Fruit fly (Drosophila melanogaster): Measurements from ENCODE around the gene Gyc32E.

Gyc32E gene

dm6 chr2L:11171615-11172356 is 22.9 kb upstream of the Gyc32E start, which contains the start of gene Vm32E:
TSS of gene Vm32E (minus strand) at chr2L:11171665.
- TF ChIP-seq eg (GFP tag; IDR thresholded peaks at IDR 0.05) (no peak), Eip78C (GFP tag) (peak; percentile 34), CG6276 (GFP tag; optimal IDR thresholded peaks at IDR 0.05) (peak; percentile 7)

dm6 chr2L:11170549-11170948 is 21.6 kb upstream of the Gyc32E start:
- TF ChIP-seq eg (GFP tag; IDR thresholded peaks at IDR 0.05) (0 out of 3 replicates have a peak, but pooled peaks have one; percentile 18), dac (GFP tag; optimal IDR thresholded peaks at IDR 0.05) (no peak), CG32006 (GFP tag; optimal IDR thresholded peaks at IDR 0.05) (no peak), CG8119 (GFP tag; IDR thresholded peaks at IDR 0.05) (no peak)

- TF ChIP-seq CG6792 (GFP tag; optimal IDR thresholded peaks at IDR 0.05) (no peak), Eip78C (GFP tag) (peak; percentile 32), Hr4 (GFP tag; optimal IDR thresholded peaks at IDR 0.05) (peak; percentile 9), acj6 (GFP tag; optimal IDR thresholded peaks at IDR 0.05) (no peak), svp (GFP tag) (peak; percentile 12)
Measured at dm6 chr2L:11169904-11170303, 21.0 kb upstream of the Gyc32E start.

- TF ChIP-seq eg (GFP tag; IDR thresholded peaks at IDR 0.05) (0 out of 3 replicates have a peak, but pooled peaks have one; percentile 9), CG6163 (GFP tag; IDR thresholded peaks at IDR 0.05) (no peak), svp (GFP tag) (peak; percentile 23), achi (GFP tag; optimal IDR thresholded peaks at IDR 0.05) (peak; percentile 1)
Measured at dm6 chr2L:11168684-11169549, 20.0 kb upstream of the Gyc32E start.

DNA sequence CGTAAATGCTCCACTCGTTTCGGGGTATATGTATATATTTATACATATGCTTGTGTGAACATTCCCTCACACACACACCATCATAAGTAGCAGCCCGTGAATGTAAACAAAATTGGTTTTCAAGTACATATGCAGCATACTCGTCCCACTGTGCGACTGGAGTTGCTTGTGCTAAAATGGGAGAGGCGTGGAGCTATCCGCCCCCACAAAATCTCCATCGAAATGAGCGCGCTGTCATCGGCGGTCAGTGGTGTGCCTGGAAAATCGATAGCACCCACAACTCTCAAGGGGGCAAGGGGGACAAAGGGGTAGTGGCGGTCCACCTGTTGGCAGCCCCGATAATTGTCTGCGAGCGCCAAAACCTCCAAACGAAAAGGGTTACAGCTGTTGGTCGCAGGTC is 19.1 kb upstream of the Gyc32E start:
- no peak for TF ChIP-seq CG16779 (tag; optimal IDR thresholded peaks at IDR 0.05)

- TF ChIP-seq CG7368 (GFP tag; optimal IDR thresholded peaks at IDR 0.05) (peak; percentile 93), CG8632 (GFP tag; optimal IDR thresholded peaks at IDR 0.05) (peak; percentile 90), ss (GFP tag; optimal IDR thresholded peaks at IDR 0.05) (peak; percentile 83 to 86), CG16779 (tag; optimal IDR thresholded peaks at IDR 0.05) (peak; percentile 73), CG10669 (GFP tag; optimal IDR thresholded peaks at IDR 0.05) (peak; percentile 91), Eip75B (GFP tag; optimal IDR thresholded peaks at IDR 0.05) (peak; percentile 95), CG3032 (tag; optimal IDR thresholded peaks at IDR 0.05) (peak; percentile 93), esn (GFP tag; optimal IDR thresholded peaks at IDR 0.05) (peak; percentile 97), CG6854 (GFP tag; optimal IDR thresholded peaks at IDR 0.05) (no peak), acj6 (GFP tag; optimal IDR thresholded peaks at IDR 0.05) (peak; percentile 96), Met (GFP tag; optimal IDR thresholded peaks at IDR 0.05) (peak; percentile 97), Ets21C (GFP tag; optimal IDR thresholded peaks at IDR 0.05) (peak; percentile 91), Blimp-1 (GFP tag; optimal IDR thresholded peaks at IDR 0.05) (peak; percentile 79), dsx (GFP tag; optimal IDR thresholded peaks at IDR 0.05; ENCODE audit: poor library complexity, severe bottlenecking) (peak; percentile 83), fkh (GFP tag; optimal IDR thresholded peaks at IDR 0.05) (no peak), fd59A (GFP tag; optimal IDR thresholded peaks at IDR 0.05) (peak; percentile 79), net (GFP tag; optimal IDR thresholded peaks at IDR 0.05) (peak; percentile 92), CG1621 (tag; optimal IDR thresholded peaks at IDR 0.05) (peak; percentile 84), salr (GFP tag; optimal IDR thresholded peaks at IDR 0.05) (peak; percentile 69 to 92), Eip93F (GFP tag; optimal IDR thresholded peaks at IDR 0.05) (peak; percentile 61), CG31627 (GFP tag; optimal IDR thresholded peaks at IDR 0.05) (peak; percentile 97), CG8119 (GFP tag; IDR thresholded peaks at IDR 0.05) (peak; percentile 96), cyc (GFP tag; optimal IDR thresholded peaks at IDR 0.05) (peak; percentile 97), Hr38 (GFP tag; optimal IDR thresholded peaks at IDR 0.05) (peak; percentile 56), CG15336 (GFP tag; IDR thresholded peaks at IDR 0.05) (peak; percentile 97), Hr4 (GFP tag; optimal IDR thresholded peaks at IDR 0.05) (peak; percentile 96), CG8319 (GFP tag; optimal IDR thresholded peaks at IDR 0.05) (peak; percentile 95)
Measured at dm6 chr2L:11155166-11155958, 6.5 kb upstream of the Gyc32E start, which contains the start of gene CG6287. TSS of gene CG6287 (minus strand) at chr2L:11155721.

Data from whole organism, prepupa.